Worm (Caenorhabditis elegans) whole organism, L2 larva: ENCODE results near the gene btb-14.

Experiments
- R02D3.7 ChIP-seq: fragments of 150-350 bp; optimal IDR thresholded peaks from 2 replicates; lab custom pipeline; 2014; ENCODE audit warnings: missing biosample characterization, missing genetic modification characterization
- ZK546.5 ChIP-seq: sonication (generic microtip); optimal IDR thresholded peaks from 2 replicates; lab custom pipeline; 2017; ENCODE audit warnings: missing biosample characterization, missing genetic modification characterization
- egl-27 ChIP-seq: sonication (generic microtip); optimal IDR thresholded peaks from 3 replicates; lab custom pipeline; 2017; ENCODE audit warnings: missing biosample characterization, missing genetic modification reagents, missing genetic modification characterization
- elt-3 ChIP-seq: sonication (generic microtip); optimal IDR thresholded peaks from 2 replicates; lab custom pipeline; 2017; ENCODE audit warnings: missing biosample characterization, missing genetic modification characterization
- lin-39 ChIP-seq: fragments of 150-350 bp; optimal IDR thresholded peaks from 2 replicates; lab custom pipeline; 2014; ENCODE audit warnings: missing biosample characterization, missing genetic modification reagents, missing genetic modification characterization
- mdl-1 ChIP-seq, 2 experiments: fragments of 150-350 bp in 1 of 2; sonication (generic microtip) in 1 of 2; optimal IDR thresholded peaks; 2 replicates each; lab custom pipeline; 2017; ENCODE audit warnings: missing biosample characterization in 2 of 2, missing genetic modification characterization in 2 of 2
- nhr-10 ChIP-seq: sonication (generic microtip); optimal IDR thresholded peaks from 2 replicates; lab custom pipeline; 2017; ENCODE audit warnings: missing biosample characterization, missing genetic modification characterization
- nhr-12 ChIP-seq: fragments of 150-350 bp; optimal IDR thresholded peaks from 2 replicates; lab custom pipeline; 2014; ENCODE audit warnings: missing biosample characterization, missing genetic modification characterization
- nhr-23 ChIP-seq: fragments of 150-350 bp; optimal IDR thresholded peaks from 2 replicates; lab custom pipeline; 2014; ENCODE audit warnings: missing biosample characterization, missing genetic modification reagents, missing genetic modification characterization
- unc-39 ChIP-seq: fragments of 150-350 bp; optimal IDR thresholded peaks from 2 replicates; lab custom pipeline; 2014; ENCODE audit warnings: missing biosample characterization, missing genetic modification characterization
- unc-62 ChIP-seq: fragments of 150-350 bp; optimal IDR thresholded peaks from 2 replicates; lab custom pipeline; 2014; ENCODE audit warnings: missing biosample characterization, missing genetic modification reagents, missing genetic modification characterization

ce11 chrII:12350737-12351275 lies 32.5 kb upstream of the btb-14 start:
- TF ChIP-seq ZK546.5 (tag; lab: Kevin White, UChicago), result no peak
- TF ChIP-seq nhr-10 (tag; lab: Kevin White, UChicago), result no peak
- no peak for TF ChIP-seq unc-39 (tag; lab: Kevin White, UChicago)
- TF ChIP-seq mdl-1 (tag; optimal IDR thresholded peaks at IDR 0.05; lab: Kevin White, UChicago), result no peak
- no peak for TF ChIP-seq lin-39 (tag; lab: Kevin White, UChicago)
- TF ChIP-seq unc-62 (GFP tag; lab: Kevin White, UChicago), result no peak
- TF ChIP-seq nhr-23 (tag; lab: Kevin White, UChicago), result no peak
- TF ChIP-seq egl-27 (tag; lab: Kevin White, UChicago), result no peak
- no peak for TF ChIP-seq nhr-12 (tag; lab: Kevin White, UChicago)
- TF ChIP-seq elt-3 (tag; lab: Kevin White, UChicago), result no peak
- TF ChIP-seq R02D3.7 (tag; lab: Kevin White, UChicago), result no peak
